Fruit fly (Drosophila melanogaster): ENCODE data around the gene GluRS-m.

Gene GluRS-m

dm6 chr3L:16417024-16417423, at the start of gene GluRS-m:
Gene GluRS-m (minus strand): TSS chr3L:16417177.
- peak; percentile 25 for TF ChIP-seq nerfin-1 (tag; optimal IDR thresholded peaks at IDR 0.05)
- TF ChIP-seq slbo (GFP tag; IDR thresholded peaks at IDR 0.05): no peak
- TF ChIP-seq lola (GFP tag; optimal IDR thresholded peaks at IDR 0.05): no peak
- TF ChIP-seq CG11504 (tag; optimal IDR thresholded peaks at IDR 0.05): no peak
- TF ChIP-seq Ravus (GFP tag; IDR thresholded peaks at IDR 0.05): no peak
- TF ChIP-seq jigr1 (GFP tag; IDR thresholded peaks at IDR 0.05): no peak
- no peak for TF ChIP-seq cg (GFP tag; optimal IDR thresholded peaks at IDR 0.05)
- no peak for TF ChIP-seq sens-2 (GFP tag; IDR thresholded peaks at IDR 0.05)
- no peak for TF ChIP-seq wor (GFP tag; IDR thresholded peaks at IDR 0.05)
- no peak for TF ChIP-seq CG32767 (GFP tag; IDR thresholded peaks at IDR 0.05)
- TF ChIP-seq dan (GFP tag; IDR thresholded peaks at IDR 0.05): no peak
- TF ChIP-seq insv (GFP tag; optimal IDR thresholded peaks at IDR 0.05): peak in 1 of 2 experiments; percentile 92
- peak; percentile 24; the same call in 1 of the 3 replicates for TF ChIP-seq CG34224 (GFP tag; IDR thresholded peaks at IDR 0.05; ENCODE audit: partially characterized antibody)
- TF ChIP-seq CG6813 (GFP tag; optimal IDR thresholded peaks at IDR 0.05): no peak
- no peak for TF ChIP-seq Blimp-1 (GFP tag; optimal IDR thresholded peaks at IDR 0.05)
- TF ChIP-seq CG7372 (GFP tag; IDR thresholded peaks at IDR 0.05): no peak
- peak; percentile 15 for TF ChIP-seq sens (GFP tag)
- TF ChIP-seq CG34422 (GFP tag; IDR thresholded peaks at IDR 0.05): peak; percentile 49; the same call in 1 of the 3 replicates
- TF ChIP-seq tna (GFP tag; IDR thresholded peaks at IDR 0.05; ENCODE audit: partially characterized antibody): no peak
- TF ChIP-seq MBD-R2 (GFP tag; IDR thresholded peaks at IDR 0.05): peak; percentile 60; the same call in 1 of the 2 replicates
- no peak for TF ChIP-seq bigmax (GFP tag; optimal IDR thresholded peaks at IDR 0.05)
- peak; percentile 7 for TF ChIP-seq kni (GFP tag; optimal IDR thresholded peaks at IDR 0.05)
- no peak for TF ChIP-seq Xbp1 (GFP tag; optimal IDR thresholded peaks at IDR 0.05)
- TF ChIP-seq Dbx (GFP tag; IDR thresholded peaks at IDR 0.05): no peak
- TF ChIP-seq Bdp1 (GFP tag; optimal IDR thresholded peaks at IDR 0.05): no peak
- no peak for TF ChIP-seq ATbp (GFP tag; optimal IDR thresholded peaks at IDR 0.05)
- TF ChIP-seq ro (GFP tag; IDR thresholded peaks at IDR 0.05): no peak
- no peak for TF ChIP-seq ap (GFP tag; IDR thresholded peaks at IDR 0.05)
- TF ChIP-seq CG10209 (GFP tag; optimal IDR thresholded peaks at IDR 0.05): no peak
- peak; percentile 5 for TF ChIP-seq Med (GFP tag)
- peak; percentile 15 to 82 for TF ChIP-seq crp (GFP tag; optimal IDR thresholded peaks at IDR 0.05)
- TF ChIP-seq CG3847 (GFP tag; IDR thresholded peaks at IDR 0.05): no peak

DNA sequence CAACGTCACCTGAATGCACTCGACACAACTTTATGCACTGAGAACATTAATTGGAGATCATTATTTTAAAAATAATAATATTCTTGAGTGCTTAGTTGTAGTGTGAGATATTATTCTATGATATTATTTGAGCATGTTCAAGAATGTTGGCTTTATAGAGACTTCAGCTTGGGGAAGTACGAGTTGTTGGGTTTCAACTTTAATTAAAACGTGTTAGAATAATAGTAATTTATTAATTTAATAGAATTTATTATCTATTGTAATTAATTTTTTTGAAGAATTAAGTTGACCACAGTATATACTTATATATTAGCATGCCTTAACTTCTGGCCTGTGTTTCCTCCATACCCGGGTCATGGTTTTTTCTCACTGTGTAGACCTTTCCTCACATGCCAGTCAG, 46.9 kb upstream of the GluRS-m start:
- TF ChIP-seq Oli (tag; optimal IDR thresholded peaks at IDR 0.05): peak; percentile 18
- no peak for TF ChIP-seq lola (GFP tag; optimal IDR thresholded peaks at IDR 0.05)
- TF ChIP-seq D (optimal IDR thresholded peaks at IDR 0.05): no peak
- TF ChIP-seq D (GFP tag; optimal IDR thresholded peaks at IDR 0.05): peak; percentile 6
- TF ChIP-seq CG18262 (tag; optimal IDR thresholded peaks at IDR 0.05): peak; percentile 32
- TF ChIP-seq Drgx (GFP tag; IDR thresholded peaks at IDR 0.05): 0 out of 2 replicates have a peak, but pooled peaks have one; percentile 21
- TF ChIP-seq phol (tag; optimal IDR thresholded peaks at IDR 0.05): peak; percentile 25
- TF ChIP-seq az2 (GFP tag; optimal IDR thresholded peaks at IDR 0.05): peak; percentile 1
- peak; percentile 27 for TF ChIP-seq Sox100B (GFP tag; optimal IDR thresholded peaks at IDR 0.05)
- peak; percentile 23 for TF ChIP-seq CG2712 (tag; optimal IDR thresholded peaks at IDR 0.05)
- TF ChIP-seq CG10979 (tag; optimal IDR thresholded peaks at IDR 0.05): peak; percentile 28
- TF ChIP-seq CG4730 (GFP tag; IDR thresholded peaks at IDR 0.05): no peak
- TF ChIP-seq gem (tag; optimal IDR thresholded peaks at IDR 0.05): peak; percentile 26
- TF ChIP-seq Hr51 (GFP tag; optimal IDR thresholded peaks at IDR 0.05): peak in 1 of 2 experiments; percentile 10
- peak; percentile 23 for TF ChIP-seq CG17359 (tag; optimal IDR thresholded peaks at IDR 0.05)
- peak; percentile 42 for TF ChIP-seq CG11504 (tag; optimal IDR thresholded peaks at IDR 0.05)
- TF ChIP-seq chn (GFP tag; optimal IDR thresholded peaks at IDR 0.05): no peak
- peak; percentile 22 for TF ChIP-seq nmo (GFP tag; optimal IDR thresholded peaks at IDR 0.05)
- TF ChIP-seq CG31441 (GFP tag; IDR thresholded peaks at IDR 0.05): peak; percentile 46; the same call in 1 of the 2 replicates
- TF ChIP-seq CG15696 (tag; optimal IDR thresholded peaks at IDR 0.05): no peak
- 0 out of 2 replicates have a peak, but pooled peaks have one; percentile 20 for TF ChIP-seq CG6689 (GFP tag; IDR thresholded peaks at IDR 0.05)

Measured in whole organism, embryonic.